Fruit fly (Drosophila melanogaster) S2 (cell line): ENCODE data around the gene CG8837.

ENCODE experiments used
- CG8478 ChIP-seq: fragments of >200 bp; optimal IDR thresholded peaks from 2 replicates; lab custom pipeline; 2018
- CTCF ChIP-seq, 2 experiments: fragments of >200 bp; optimal IDR thresholded peaks; 2 replicates each; lab custom pipeline; 2018

DNA sequence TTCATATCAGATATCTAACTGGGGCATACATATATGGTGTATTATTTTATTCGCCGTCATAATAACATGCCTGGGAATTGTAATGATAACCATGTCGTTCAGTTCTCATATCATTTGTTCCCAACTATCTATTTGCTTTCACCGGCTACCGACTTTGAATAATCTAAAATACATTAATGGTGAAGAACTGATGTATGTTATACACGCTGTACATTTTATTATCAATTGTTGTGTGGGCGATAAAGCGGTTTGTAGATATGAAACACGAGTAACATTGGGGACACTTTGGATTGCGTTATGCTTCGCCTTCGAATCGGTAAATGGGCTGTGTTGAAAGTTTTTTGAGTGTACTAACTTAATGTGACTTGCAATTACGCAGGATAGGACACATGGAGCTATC, 20.9 kb upstream of the CG8837 start:
- no peak for TF ChIP-seq CTCF (optimal IDR thresholded peaks at IDR 0.05; lab: Kevin White, UChicago)
- no peak for TF ChIP-seq CG8478 (lab: Kevin White, UChicago)
